Fruit fly (Drosophila melanogaster): ENCODE data around the gene kis.

- TF ChIP-seq CG32264 (GFP tag; optimal IDR thresholded peaks at IDR 0.05): no peak
- no peak for TF ChIP-seq ey (GFP tag; optimal IDR thresholded peaks at IDR 0.05)
- TF ChIP-seq CG9705 (GFP tag; optimal IDR thresholded peaks at IDR 0.05): no peak
- TF ChIP-seq br (GFP tag; optimal IDR thresholded peaks at IDR 0.05): no peak
- TF ChIP-seq Dfd (GFP tag; optimal IDR thresholded peaks at IDR 0.05): no peak
- TF ChIP-seq psq (GFP tag; optimal IDR thresholded peaks at IDR 0.05): peak; percentile 20
- TF ChIP-seq h (GFP tag; optimal IDR thresholded peaks at IDR 0.05): no peak
- no peak for TF ChIP-seq dl (GFP tag; optimal IDR thresholded peaks at IDR 0.05; ENCODE audit: insufficient read depth in 1 of 2, partially characterized antibody in 2 of 2)
- TF ChIP-seq Abd-B (GFP tag; optimal IDR thresholded peaks at IDR 0.05): no peak
- TF ChIP-seq woc (GFP tag; optimal IDR thresholded peaks at IDR 0.05): no peak
Observed at dm6 chr2L:222867-223266, 27.8 kb downstream of the kis start.

Data from whole organism, wandering third instar larva.